Worm (Caenorhabditis elegans) whole organism, young adult: ENCODE data around the gene skr-5.

Experiments
- B0019.2 ChIP-seq: fragments of 200-800 bp; sonication (Bioruptor generic); conservative IDR thresholded peaks from 2 replicates; pipeline ENCODE4 v1.3.6; 2022; ENCODE audit warnings: missing genetic modification reagents, missing genetic modification characterization, missing compliant biosample characterization
- F57A8.1 ChIP-seq: fragments of 200-800 bp; sonication (Bioruptor generic); optimal IDR thresholded peaks from 2 replicates; lab custom pipeline; 2018; ENCODE audit warnings: mild to moderate bottlenecking, missing genetic modification characterization, moderate library complexity, missing compliant biosample characterization
- T07F8.4 ChIP-seq: sonication (generic microtip); optimal IDR thresholded peaks from 2 replicates; lab custom pipeline; 2016; ENCODE audit warnings: mild to moderate bottlenecking, missing genetic modification characterization, moderate library complexity, missing compliant biosample characterization
- T26A5.8 ChIP-seq: sonication (generic microtip); optimal IDR thresholded peaks from 2 replicates; lab custom pipeline; 2016; ENCODE audit warnings: missing genetic modification characterization, missing compliant biosample characterization
- akir-1 ChIP-seq: fragments of 200-800 bp; sonication (Bioruptor generic); optimal IDR thresholded peaks from 2 replicates; lab custom pipeline; 2018; ENCODE audit warnings: mild to moderate bottlenecking, missing genetic modification characterization, moderate library complexity, missing compliant biosample characterization
- attf-5 ChIP-seq: fragments of 200-800 bp; sonication (Bioruptor generic); optimal IDR thresholded peaks from 2 replicates; lab custom pipeline; 2018; ENCODE audit warnings: mild to moderate bottlenecking, missing genetic modification characterization, missing compliant biosample characterization
- attf-6 ChIP-seq: fragments of 200-800 bp; sonication (Bioruptor generic); IDR thresholded peaks from 2 replicates; pipeline ENCODE4 v1.3.6; 2022; ENCODE audit warnings: missing genetic modification reagents, missing genetic modification characterization, missing compliant biosample characterization
- bed-1 ChIP-seq: fragments of 200-800 bp; sonication (Bioruptor generic); IDR thresholded peaks from 2 replicates; pipeline ENCODE4 v1.3.6; 2022; ENCODE audit warnings: missing genetic modification reagents, missing genetic modification characterization, missing compliant biosample characterization
- bed-2 ChIP-seq: fragments of 200-800 bp; sonication (Bioruptor generic); IDR thresholded peaks from 2 replicates; pipeline ENCODE4 v1.3.6; 2022; ENCODE audit warnings: missing genetic modification reagents, missing genetic modification characterization, missing compliant biosample characterization
- cebp-1 ChIP-seq, 2 experiments: fragments of 200-800 bp in 1 of 2; sonication (Bioruptor generic) in 1 of 2; sonication (generic microtip) in 1 of 2; IDR thresholded peaks in 1 of 2; optimal IDR thresholded peaks in 1 of 2; 2 replicates each; pipeline versions ENCODE4 v1.3.6 to Lab custom; 2017 to 2022; ENCODE audit warnings: missing compliant biosample characterization in 2 of 2, missing genetic modification characterization in 2 of 2, mild to moderate bottlenecking in 1 of 2, missing genetic modification reagents in 1 of 2, moderate library complexity in 1 of 2
- dox-1 ChIP-seq: fragments of 200-800 bp; sonication (Bioruptor generic); IDR thresholded peaks from 2 replicates; pipeline ENCODE4 v1.3.6; 2022; ENCODE audit warnings: missing genetic modification reagents, missing genetic modification characterization, missing compliant biosample characterization
- dpff-1 ChIP-seq: sonication (generic microtip); optimal IDR thresholded peaks from 2 replicates; lab custom pipeline; 2017; ENCODE audit warnings: mild to moderate bottlenecking, missing genetic modification characterization, missing compliant biosample characterization
- dpl-1 ChIP-seq: fragments of 150-350 bp; optimal IDR thresholded peaks from 2 replicates; lab custom pipeline; 2014; ENCODE audit warnings: missing biosample characterization, missing genetic modification reagents, missing genetic modification characterization
- egrh-3 ChIP-seq: fragments of 200-800 bp; sonication (Bioruptor generic); IDR thresholded peaks from 2 replicates; pipeline ENCODE4 v1.3.6; 2022; ENCODE audit warnings: missing genetic modification reagents, missing genetic modification characterization, missing compliant biosample characterization
- fkh-3 ChIP-seq: sonication (generic microtip); optimal IDR thresholded peaks from 2 replicates; lab custom pipeline; 2016; ENCODE audit warnings: mild to moderate bottlenecking, missing genetic modification characterization, missing compliant biosample characterization
- hsf-1 ChIP-seq: fragments of 200-800 bp; sonication (Bioruptor generic); IDR thresholded peaks from 2 replicates; pipeline ENCODE4 v1.3.6; 2022; ENCODE audit warnings: missing genetic modification reagents, missing genetic modification characterization, missing compliant biosample characterization
- lag-1 ChIP-seq: fragments of 200-800 bp; sonication (Bioruptor generic); IDR thresholded peaks from 2 replicates; pipeline ENCODE4 v1.3.6; 2022; ENCODE audit warnings: missing genetic modification reagents, missing genetic modification characterization, missing compliant biosample characterization
- let-526 ChIP-seq: fragments of 200-800 bp; sonication (Bioruptor generic); IDR thresholded peaks from 2 replicates; pipeline ENCODE4 v1.3.6; 2022; ENCODE audit warnings: missing genetic modification reagents, missing genetic modification characterization, missing compliant biosample characterization
- let-607 ChIP-seq, 2 experiments: fragments of 200-800 bp in 1 of 2; sonication (Bioruptor generic) in 1 of 2; sonication (generic microtip) in 1 of 2; optimal IDR thresholded peaks; 2 replicates each; lab custom pipeline; 2016 to 2018; ENCODE audit warnings: mild to moderate bottlenecking in 2 of 2, missing compliant biosample characterization in 2 of 2, missing genetic modification characterization in 2 of 2, moderate library complexity in 2 of 2, missing genotype in 1 of 2
- lin-35 ChIP-seq, 3 experiments: fragments of 150-350 bp in 2 of 3; sonication (generic microtip) in 1 of 3; optimal IDR thresholded peaks; 2 replicates each; lab custom pipeline; 2014 to 2018; ENCODE audit warnings: missing biosample characterization in 3 of 3, missing genetic modification characterization in 3 of 3, missing genetic modification reagents in 3 of 3
- lin-40 ChIP-seq: sonication (generic microtip); optimal IDR thresholded peaks from 2 replicates; lab custom pipeline; 2016; ENCODE audit warnings: missing genetic modification characterization, mild to moderate bottlenecking, missing compliant biosample characterization, missing genotype, missing genetic modification reagents
- lin-54 ChIP-seq: fragments of 200-800 bp; sonication (Bioruptor generic); optimal IDR thresholded peaks from 2 replicates; lab custom pipeline; 2018; ENCODE audit warnings: mild to moderate bottlenecking, missing genetic modification characterization, missing compliant biosample characterization
- mcd-1 ChIP-seq: fragments of 200-800 bp; sonication (Bioruptor generic); IDR thresholded peaks from 2 replicates; pipeline ENCODE4 v1.3.6; 2022; ENCODE audit warnings: missing genetic modification reagents, missing genetic modification characterization, missing compliant biosample characterization
- mes-4 ChIP-seq: sonication (generic microtip); optimal IDR thresholded peaks from 2 replicates; lab custom pipeline; 2016; ENCODE audit warnings: missing genotype, missing genetic modification characterization, missing compliant biosample characterization
- nhr-179 ChIP-seq: sonication (generic microtip); optimal IDR thresholded peaks from 2 replicates; lab custom pipeline; 2016; ENCODE audit warnings: mild to moderate bottlenecking, missing genetic modification characterization, missing compliant biosample characterization
- pha-4 ChIP-seq: fragments of 150-350 bp; sonication (generic microtip); optimal IDR thresholded peaks from 2 replicates; lab custom pipeline; 2014; ENCODE audit warnings: missing biosample characterization, missing genetic modification reagents, missing genetic modification characterization
- rpc-1 ChIP-seq, 2 experiments: fragments of 150-350 bp in 1 of 2; sonication (generic microtip) in 1 of 2; optimal IDR thresholded peaks; 2 replicates each; lab custom pipeline; 2014 to 2018; ENCODE audit warnings: missing biosample characterization in 1 of 2, missing genetic modification characterization in 1 of 2, missing genetic modification reagents in 1 of 2, missing genotype in 1 of 2
- sptf-2 ChIP-seq: fragments of 200-800 bp; sonication (Bioruptor generic); optimal IDR thresholded peaks from 2 replicates; lab custom pipeline; 2018; ENCODE audit warnings: mild to moderate bottlenecking, missing genetic modification characterization, missing compliant biosample characterization
- tbp1 ChIP-seq: fragments of 200-800 bp; sonication (Bioruptor generic); optimal IDR thresholded peaks from 2 replicates; lab custom pipeline; 2018; ENCODE audit warnings: mild to moderate bottlenecking, missing genetic modification characterization, missing compliant biosample characterization
- unc-130 ChIP-seq: sonication (generic microtip); optimal IDR thresholded peaks from 2 replicates; lab custom pipeline; 2016; ENCODE audit warnings: missing genetic modification reagents, missing genetic modification characterization, missing compliant biosample characterization
- unc-62 ChIP-seq: fragments of 150-350 bp; optimal IDR thresholded peaks from 2 replicates; lab custom pipeline; 2014; ENCODE audit warnings: missing biosample characterization, missing genetic modification reagents, missing genetic modification characterization
- xnd-1 ChIP-seq: sonication (generic microtip); optimal IDR thresholded peaks from 2 replicates; lab custom pipeline; 2016; ENCODE audit warnings: missing genotype, missing genetic modification reagents, missing genetic modification characterization, missing compliant biosample characterization
- zim-3 ChIP-seq: sonication (generic microtip); optimal IDR thresholded peaks from 2 replicates; lab custom pipeline; 2017; ENCODE audit warnings: mild to moderate bottlenecking, missing genetic modification characterization, moderate library complexity, missing compliant biosample characterization
- ztf-26 ChIP-seq: sonication (generic microtip); optimal IDR thresholded peaks from 2 replicates; lab custom pipeline; 2017; ENCODE audit warnings: missing genetic modification characterization, missing compliant biosample characterization
- ztf-3 ChIP-seq: fragments of 200-800 bp; sonication (Bioruptor generic); optimal IDR thresholded peaks from 2 replicates; lab custom pipeline; 2018; ENCODE audit warnings: mild to moderate bottlenecking, missing genetic modification characterization, missing compliant biosample characterization

skr-5 gene

ce11 chrV:17347602-17348001 lies at the start of gene skr-5:
Gene skr-5, plus strand, starts transcription at chrV:17347902.
- TF ChIP-seq attf-6 (GFP tag; lab: Robert Waterston, UW) (no peak), rpc-1 (optimal IDR thresholded peaks at IDR 0.05; lab: Kevin White, UChicago) (no peak), rpc-1 (tag; optimal IDR thresholded peaks at IDR 0.05; lab: Kevin White, UChicago) (no peak), T26A5.8 (tag; lab: Kevin White, UChicago) (no peak), cebp-1 (GFP tag; IDR thresholded peaks at IDR 0.05; lab: Robert Waterston, UW) (peak; percentile 17; the same call in 1 of the 2 replicates), cebp-1 (tag; optimal IDR thresholded peaks at IDR 0.05; lab: Kevin White, UChicago) (no peak)

- TF ChIP-seq akir-1 (GFP tag; lab: Kevin White, UChicago) (no peak), dpl-1 (GFP tag; lab: Kevin White, UChicago) (no peak), lin-35 (GFP tag; optimal IDR thresholded peaks at IDR 0.05; lab: Kevin White, UChicago) (no peak), let-607 (tag; optimal IDR thresholded peaks at IDR 0.05; lab: Kevin White, UChicago) (no peak), dpff-1 (tag; lab: Kevin White, UChicago) (no peak), tbp1 (GFP tag; lab: Kevin White, UChicago) (no peak), let-526 (GFP tag; lab: Robert Waterston, UW) (no peak), lin-54 (GFP tag; lab: Kevin White, UChicago) (no peak), egrh-3 (GFP tag; lab: Robert Waterston, UW) (no peak), bed-1 (no peak), hsf-1 (no peak), F57A8.1 (no peak), ztf-26 (tag; lab: Kevin White, UChicago) (no peak), B0019.2 (GFP tag; lab: Robert Waterston, UW) (no peak), bed-2 (GFP tag; lab: Robert Waterston, UW) (no peak), xnd-1 (tag; lab: Kevin White, UChicago) (no peak), lin-40 (tag; lab: Kevin White, UChicago) (no peak), pha-4 (no peak)
- TF ChIP-seq, all 124 proteins: peak for 0
Observed at ce11 chrV:17298657-17299056, 49.0 kb upstream of the skr-5 start.

- no peak for TF ChIP-seq nhr-179 (tag; lab: Kevin White, UChicago)
- TF ChIP-seq ztf-3 = no peak
- no peak for TF ChIP-seq egrh-3 (GFP tag; lab: Robert Waterston, UW)
- TF ChIP-seq fkh-3 (tag; lab: Kevin White, UChicago) = no peak
- TF ChIP-seq lag-1 (GFP tag; lab: Robert Waterston, UW) = no peak
- no peak for TF ChIP-seq dox-1 (GFP tag; lab: Robert Waterston, UW)
- TF ChIP-seq cebp-1 (GFP tag; IDR thresholded peaks at IDR 0.05; lab: Robert Waterston, UW) = no peak
- no peak for TF ChIP-seq cebp-1 (tag; optimal IDR thresholded peaks at IDR 0.05; lab: Kevin White, UChicago)
- TF ChIP-seq zim-3 = no peak
- TF ChIP-seq hsf-1 = no peak
Observed at ce11 chrV:17301375-17301774, 46.3 kb upstream of the skr-5 start, which contains the start of gene K10G4.5. Gene K10G4.5, minus strand, starts transcription at chrV:17301475.

DNA sequence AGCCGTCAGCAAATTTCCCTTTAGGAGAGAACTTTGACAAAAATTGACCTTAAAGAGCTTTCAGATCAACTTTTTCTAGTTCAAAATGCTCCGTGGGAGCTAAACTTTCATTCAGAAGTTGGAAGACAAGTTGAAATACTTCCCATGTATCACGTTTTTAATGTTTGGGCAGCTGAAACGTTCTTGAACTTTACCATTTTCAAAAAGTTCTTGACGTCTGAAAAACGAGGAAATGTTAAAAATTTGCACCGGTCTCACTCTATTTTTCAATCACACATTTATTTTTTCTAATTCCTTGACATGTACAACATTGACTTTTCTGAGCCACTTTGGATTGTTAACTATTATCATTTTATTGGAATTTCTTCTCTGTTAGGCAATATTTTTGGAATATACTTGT lies 44.9 kb upstream of the skr-5 start, which contains the start of gene sri-70:
Gene sri-70, plus strand, starts transcription at position 301 of the 400 bp plus-strand sequence.
- TF ChIP-seq attf-5 (GFP tag; lab: Kevin White, UChicago) (no peak), T26A5.8 (tag; lab: Kevin White, UChicago) (no peak), mcd-1 (GFP tag; lab: Robert Waterston, UW) (no peak), unc-130 (GFP tag; lab: Kevin White, UChicago) (no peak), unc-62 (GFP tag; lab: Kevin White, UChicago) (no peak), mes-4 (tag; lab: Kevin White, UChicago) (no peak), T07F8.4 (no peak), sptf-2 (GFP tag; lab: Kevin White, UChicago) (no peak)
